Worm (Caenorhabditis elegans) whole organism, L2 larva: ENCODE data around the gene C14B1.2.
A peak's percentile ranks its signal among the peaks of the same experiment; 100 is the strongest.

Experiments
- C34F6.9 ChIP-seq: fragments of 150-350 bp; optimal IDR thresholded peaks from 2 replicates; lab custom pipeline; 2014; ENCODE audit warnings: missing biosample characterization, missing genetic modification characterization
- F13H6.1 ChIP-seq: sonication (generic microtip); optimal IDR thresholded peaks from 2 replicates; lab custom pipeline; 2016; ENCODE audit warnings: missing genetic modification characterization, missing compliant biosample characterization
- R02D3.7 ChIP-seq: fragments of 150-350 bp; optimal IDR thresholded peaks from 2 replicates; lab custom pipeline; 2014; ENCODE audit warnings: missing biosample characterization, missing genetic modification characterization
- Y55F3AM.14 ChIP-seq: fragments of 200-800 bp; sonication (Bioruptor generic); optimal IDR thresholded peaks from 2 replicates; lab custom pipeline; 2018; ENCODE audit warnings: mild to moderate bottlenecking, missing genetic modification characterization, missing compliant biosample characterization
- ZK546.5 ChIP-seq: sonication (generic microtip); optimal IDR thresholded peaks from 2 replicates; lab custom pipeline; 2017; ENCODE audit warnings: missing biosample characterization, missing genetic modification characterization
- alr-1 ChIP-seq: fragments of 150-350 bp; optimal IDR thresholded peaks from 2 replicates; lab custom pipeline; 2014; ENCODE audit warnings: missing biosample characterization, missing genetic modification characterization
- aly-2 ChIP-seq: fragments of 150-350 bp; optimal IDR thresholded peaks from 2 replicates; lab custom pipeline; 2014; ENCODE audit warnings: missing biosample characterization, missing genetic modification characterization
- blmp-1 ChIP-seq: sonication (generic microtip); optimal IDR thresholded peaks from 2 replicates; lab custom pipeline; 2017; ENCODE audit warnings: missing genetic modification characterization, mild to moderate bottlenecking, missing compliant biosample characterization, antibody characterized with exemption, moderate library complexity; ENCODE audit not compliant: insufficient read depth
- ceh-16 ChIP-seq: fragments of 150-350 bp; optimal IDR thresholded peaks from 2 replicates; lab custom pipeline; 2014; ENCODE audit warnings: missing biosample characterization, missing genetic modification characterization
- ceh-82 ChIP-seq: fragments of 150-350 bp; optimal IDR thresholded peaks from 2 replicates; lab custom pipeline; 2014; ENCODE audit warnings: missing biosample characterization, missing genetic modification characterization
- crh-2 ChIP-seq: sonication (generic microtip); optimal IDR thresholded peaks from 2 replicates; lab custom pipeline; 2017; ENCODE audit warnings: missing biosample characterization, missing genetic modification characterization
- dmd-4 ChIP-seq: sonication (generic microtip); optimal IDR thresholded peaks from 2 replicates; lab custom pipeline; 2017; ENCODE audit warnings: missing biosample characterization, missing genetic modification characterization
- egl-27 ChIP-seq: sonication (generic microtip); optimal IDR thresholded peaks from 3 replicates; lab custom pipeline; 2017; ENCODE audit warnings: missing biosample characterization, missing genetic modification reagents, missing genetic modification characterization
- elt-1 ChIP-seq: fragments of 150-350 bp; optimal IDR thresholded peaks from 2 replicates; lab custom pipeline; 2014; ENCODE audit warnings: missing biosample characterization, missing genetic modification characterization
- elt-3 ChIP-seq: sonication (generic microtip); optimal IDR thresholded peaks from 2 replicates; lab custom pipeline; 2017; ENCODE audit warnings: missing biosample characterization, missing genetic modification characterization
- gmeb-1 ChIP-seq: fragments of 150-350 bp; optimal IDR thresholded peaks from 2 replicates; lab custom pipeline; 2014; ENCODE audit warnings: missing biosample characterization, missing genetic modification characterization
- lin-11 ChIP-seq: fragments of 150-350 bp; sonication (generic microtip); optimal IDR thresholded peaks from 2 replicates; lab custom pipeline; 2014; ENCODE audit warnings: missing biosample characterization, missing genetic modification characterization, inconsistent platforms, mixed read lengths
- lin-13 ChIP-seq: fragments of 150-350 bp; optimal IDR thresholded peaks from 2 replicates; lab custom pipeline; 2014; ENCODE audit warnings: missing biosample characterization, missing genetic modification reagents, missing genetic modification characterization
- lin-39 ChIP-seq: fragments of 150-350 bp; optimal IDR thresholded peaks from 2 replicates; lab custom pipeline; 2014; ENCODE audit warnings: missing biosample characterization, missing genetic modification reagents, missing genetic modification characterization
- lsy-2 ChIP-seq, 2 experiments: fragments of 150-350 bp in 1 of 2; sonication (generic microtip) in 1 of 2; optimal IDR thresholded peaks; 2 replicates each; lab custom pipeline; 2014 to 2017; ENCODE audit warnings: missing biosample characterization in 2 of 2, missing genetic modification characterization in 2 of 2
- mab-5 ChIP-seq: fragments of 150-350 bp; optimal IDR thresholded peaks from 2 replicates; lab custom pipeline; 2014; ENCODE audit warnings: missing biosample characterization, missing genetic modification characterization
- mbf-1 ChIP-seq: sonication (generic microtip); optimal IDR thresholded peaks from 2 replicates; lab custom pipeline; 2017; ENCODE audit warnings: missing biosample characterization, missing genetic modification characterization
- mdl-1 ChIP-seq, 2 experiments: fragments of 150-350 bp in 1 of 2; sonication (generic microtip) in 1 of 2; optimal IDR thresholded peaks; 2 replicates each; lab custom pipeline; 2017; ENCODE audit warnings: missing biosample characterization in 2 of 2, missing genetic modification characterization in 2 of 2
- nhr-10 ChIP-seq: sonication (generic microtip); optimal IDR thresholded peaks from 2 replicates; lab custom pipeline; 2017; ENCODE audit warnings: missing biosample characterization, missing genetic modification characterization
- nhr-11 ChIP-seq: fragments of 150-350 bp; optimal IDR thresholded peaks from 2 replicates; lab custom pipeline; 2014; ENCODE audit warnings: missing biosample characterization, missing genetic modification characterization
- nhr-12 ChIP-seq: fragments of 150-350 bp; optimal IDR thresholded peaks from 2 replicates; lab custom pipeline; 2014; ENCODE audit warnings: missing biosample characterization, missing genetic modification characterization
- nhr-129 ChIP-seq: fragments of 150-350 bp; optimal IDR thresholded peaks from 2 replicates; lab custom pipeline; 2014; ENCODE audit warnings: missing biosample characterization, missing genetic modification characterization
- nhr-21 ChIP-seq: fragments of 150-350 bp; optimal IDR thresholded peaks from 2 replicates; lab custom pipeline; 2014; ENCODE audit warnings: missing biosample characterization, missing genetic modification characterization
- nhr-23 ChIP-seq: fragments of 150-350 bp; optimal IDR thresholded peaks from 2 replicates; lab custom pipeline; 2014; ENCODE audit warnings: missing biosample characterization, missing genetic modification reagents, missing genetic modification characterization
- nhr-237 ChIP-seq: fragments of 150-350 bp; optimal IDR thresholded peaks from 2 replicates; lab custom pipeline; 2014; ENCODE audit warnings: missing biosample characterization, missing genetic modification characterization
- nhr-25 ChIP-seq: fragments of 150-350 bp; sonication (generic microtip); optimal IDR thresholded peaks from 3 replicates; lab custom pipeline; 2014; ENCODE audit warnings: missing biosample characterization, missing genetic modification characterization
- nhr-6 ChIP-seq: fragments of 150-350 bp; optimal IDR thresholded peaks from 2 replicates; lab custom pipeline; 2014; ENCODE audit warnings: missing biosample characterization, missing genetic modification characterization
- nhr-77 ChIP-seq: fragments of 150-350 bp; optimal IDR thresholded peaks from 2 replicates; lab custom pipeline; 2014; ENCODE audit warnings: missing biosample characterization, missing genetic modification characterization
- peb-1 ChIP-seq: fragments of 150-350 bp; optimal IDR thresholded peaks from 2 replicates; lab custom pipeline; 2014; ENCODE audit warnings: missing biosample characterization, missing genetic modification characterization
- sem-4 ChIP-seq: fragments of 150-350 bp; optimal IDR thresholded peaks from 2 replicates; lab custom pipeline; 2014; ENCODE audit warnings: missing biosample characterization, missing genetic modification reagents, missing genetic modification characterization
- skn-1 ChIP-seq: sonication (generic microtip); optimal IDR thresholded peaks from 2 replicates; lab custom pipeline; 2017; ENCODE audit warnings: missing biosample characterization, missing genetic modification characterization
- sma-3 ChIP-seq: sonication (generic microtip); optimal IDR thresholded peaks from 2 replicates; lab custom pipeline; 2016; ENCODE audit warnings: missing genetic modification reagents, missing genetic modification characterization, missing compliant biosample characterization
- snpc-4 ChIP-seq: fragments of 150-350 bp; optimal IDR thresholded peaks from 2 replicates; lab custom pipeline; 2014; ENCODE audit warnings: missing biosample characterization, missing genetic modification characterization
- unc-39 ChIP-seq: fragments of 150-350 bp; optimal IDR thresholded peaks from 2 replicates; lab custom pipeline; 2014; ENCODE audit warnings: missing biosample characterization, missing genetic modification characterization
- unc-55 ChIP-seq: fragments of 150-350 bp; sonication (generic microtip); optimal IDR thresholded peaks from 3 replicates; lab custom pipeline; 2014; ENCODE audit warnings: missing biosample characterization, missing genetic modification reagents, missing genetic modification characterization
- unc-62 ChIP-seq: fragments of 150-350 bp; optimal IDR thresholded peaks from 2 replicates; lab custom pipeline; 2014; ENCODE audit warnings: missing biosample characterization, missing genetic modification reagents, missing genetic modification characterization
- zag-1 ChIP-seq: fragments of 150-350 bp; optimal IDR thresholded peaks from 2 replicates; lab custom pipeline; 2014; ENCODE audit warnings: missing biosample characterization, missing genetic modification characterization
- ztf-1 ChIP-seq: fragments of 200-800 bp; sonication (Bioruptor generic); conservative IDR thresholded peaks from 2 replicates; pipeline ENCODE4 v1.3.6; 2022; ENCODE audit warnings: missing genetic modification characterization, missing compliant biosample characterization
- ztf-11 ChIP-seq: sonication (generic microtip); optimal IDR thresholded peaks from 2 replicates; lab custom pipeline; 2017; ENCODE audit warnings: missing biosample characterization, missing genetic modification characterization
- ztf-4 ChIP-seq: fragments of 150-350 bp; optimal IDR thresholded peaks from 2 replicates; lab custom pipeline; 2014; ENCODE audit warnings: missing biosample characterization, missing genetic modification characterization

Gene C14B1.2

ce11 chrIII:3674149-3674548, 27.9 kb upstream of the C14B1.2 start:
- TF ChIP-seq nhr-23 (tag; lab: Kevin White, UChicago): no peak
- TF ChIP-seq zag-1 (tag; lab: Kevin White, UChicago): no peak
- no peak for TF ChIP-seq Y55F3AM.14 (GFP tag; lab: Kevin White, UChicago)
- TF ChIP-seq nhr-129 (tag; lab: Kevin White, UChicago): no peak
- no peak for TF ChIP-seq nhr-11 (tag; lab: Kevin White, UChicago)
- no peak for TF ChIP-seq ztf-1 (GFP tag; lab: Robert Waterston, UW)
- TF ChIP-seq lin-39 (tag; lab: Kevin White, UChicago): no peak
- no peak for TF ChIP-seq lin-13 (GFP tag; lab: Kevin White, UChicago)
- no peak for TF ChIP-seq nhr-10 (tag; lab: Kevin White, UChicago)
- no peak for TF ChIP-seq skn-1 (tag; lab: Kevin White, UChicago)
- TF ChIP-seq R02D3.7 (tag; lab: Kevin White, UChicago): no peak
- TF ChIP-seq sem-4 (tag; lab: Kevin White, UChicago): no peak

DNA sequence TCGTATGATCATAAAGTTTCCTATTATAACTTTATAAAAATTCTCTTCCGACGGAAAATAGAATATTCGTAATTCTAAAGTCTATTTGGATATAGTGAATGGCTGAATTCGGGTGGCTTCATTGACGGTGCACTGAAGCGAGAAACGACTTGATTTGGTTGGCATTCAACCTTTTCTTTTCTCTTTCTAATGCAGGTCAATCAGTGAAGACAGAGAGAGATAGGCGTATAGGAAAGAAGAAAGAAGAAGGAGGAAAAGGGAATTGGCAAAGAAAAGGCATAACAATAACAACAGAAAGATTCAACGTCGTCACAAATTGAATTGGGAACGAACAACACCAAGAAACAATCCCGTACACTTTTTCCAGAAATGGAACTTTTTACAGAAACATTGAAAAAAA, 26.6 kb upstream of the C14B1.2 start:
- TF ChIP-seq lsy-2 (tag; optimal IDR thresholded peaks at IDR 0.05; lab: Kevin White, UChicago) (no peak), ztf-11 (tag; lab: Kevin White, UChicago) (no peak), nhr-77 (no peak), blmp-1 (tag; lab: Kevin White, UChicago) (no peak), elt-1 (tag; lab: Kevin White, UChicago) (no peak), mbf-1 (tag; lab: Kevin White, UChicago) (no peak), F13H6.1 (tag; lab: Kevin White, UChicago) (no peak), unc-62 (GFP tag; lab: Kevin White, UChicago) (no peak), Y55F3AM.14 (GFP tag; lab: Kevin White, UChicago) (no peak), alr-1 (tag; lab: Kevin White, UChicago) (no peak), zag-1 (tag; lab: Kevin White, UChicago) (no peak), mdl-1 (tag; optimal IDR thresholded peaks at IDR 0.05; lab: Kevin White, UChicago) (no peak), aly-2 (tag; lab: Kevin White, UChicago) (no peak), elt-3 (tag; lab: Kevin White, UChicago) (no peak), ZK546.5 (tag; lab: Kevin White, UChicago) (no peak), ztf-1 (GFP tag; lab: Robert Waterston, UW) (no peak), crh-2 (tag; lab: Kevin White, UChicago) (no peak), nhr-12 (tag; lab: Kevin White, UChicago) (no peak), skn-1 (tag; lab: Kevin White, UChicago) (no peak), ztf-4 (tag; lab: Kevin White, UChicago) (no peak)

- TF ChIP-seq egl-27 (peak; percentile 23), skn-1 (tag; lab: Kevin White, UChicago) (no peak), lin-39 (tag; lab: Kevin White, UChicago) (no peak), lin-13 (GFP tag; lab: Kevin White, UChicago) (peak; percentile 59), nhr-23 (tag; lab: Kevin White, UChicago) (no peak), blmp-1 (tag; lab: Kevin White, UChicago) (no peak), nhr-11 (tag; lab: Kevin White, UChicago) (no peak), mdl-1 (tag; optimal IDR thresholded peaks at IDR 0.05; lab: Kevin White, UChicago) (peak in 1 of 2 experiments; percentile 72), nhr-129 (tag; lab: Kevin White, UChicago) (peak; percentile 75), gmeb-1 (tag; lab: Kevin White, UChicago) (no peak), F13H6.1 (tag; lab: Kevin White, UChicago) (peak; percentile 83), unc-62 (GFP tag; lab: Kevin White, UChicago) (no peak), mbf-1 (tag; lab: Kevin White, UChicago) (no peak), mab-5 (tag; lab: Kevin White, UChicago) (peak; percentile 90), elt-3 (tag; lab: Kevin White, UChicago) (no peak), crh-2 (tag; lab: Kevin White, UChicago) (peak; percentile 75), nhr-237 (tag; lab: Kevin White, UChicago) (no peak), ZK546.5 (tag; lab: Kevin White, UChicago) (no peak), ztf-4 (tag; lab: Kevin White, UChicago) (peak; percentile 71), Y55F3AM.14 (GFP tag; lab: Kevin White, UChicago) (peak; percentile 58), ceh-16 (tag; lab: Kevin White, UChicago) (no peak), nhr-10 (tag; lab: Kevin White, UChicago) (no peak), sma-3 (GFP tag; lab: Kevin White, UChicago) (no peak), lin-11 (no peak), dmd-4 (no peak), peb-1 (tag; lab: Kevin White, UChicago) (no peak), zag-1 (tag; lab: Kevin White, UChicago) (peak; percentile 67), nhr-25 (tag; lab: Kevin White, UChicago) (no peak), snpc-4 (no peak), ztf-11 (tag; lab: Kevin White, UChicago) (no peak), ceh-82 (no peak), lsy-2 (tag; optimal IDR thresholded peaks at IDR 0.05; lab: Kevin White, UChicago) (peak; percentile 47 to 84), unc-55 (GFP tag; lab: Kevin White, UChicago) (peak; percentile 90), R02D3.7 (tag; lab: Kevin White, UChicago) (no peak), C34F6.9 (peak; percentile 93), nhr-21 (peak; percentile 36), elt-1 (tag; lab: Kevin White, UChicago) (no peak), nhr-6 (tag; lab: Kevin White, UChicago) (no peak), sem-4 (tag; lab: Kevin White, UChicago) (peak; percentile 50), aly-2 (tag; lab: Kevin White, UChicago) (no peak), nhr-12 (tag; lab: Kevin White, UChicago) (no peak), nhr-77 (no peak), unc-39 (tag; lab: Kevin White, UChicago) (no peak)
These were observed 24.7 kb upstream of the C14B1.2 start for ce11 chrIII:3677378-3677777.
